Fruit fly (Drosophila melanogaster) whole organism, embryonic: ENCODE measurements around the gene wls.

Experiments used
- Abd-B ChIP-seq: fragments of 200-800 bp; sonication (Bioruptor generic); optimal IDR thresholded peaks from 2 replicates; lab custom pipeline; 2018; ENCODE audit warnings: missing biosample characterization, mild to moderate bottlenecking, missing genetic modification characterization, moderate library complexity
- BtbVII ChIP-seq: fragments of 200-800 bp; sonication (Bioruptor generic); optimal IDR thresholded peaks from 3 replicates; lab custom pipeline; 2017; ENCODE audit warnings: missing biosample characterization, mild to moderate bottlenecking, missing genetic modification characterization
- CG10431 ChIP-seq: fragments of 200-800 bp; sonication (Bioruptor generic); optimal IDR thresholded peaks from 3 replicates; lab custom pipeline; 2018; ENCODE audit warnings: missing biosample characterization, mild to moderate bottlenecking, missing genetic modification characterization
- CG11504 ChIP-seq: fragments of 200-800 bp; sonication (Bioruptor generic); optimal IDR thresholded peaks from 3 replicates; lab custom pipeline; 2019; ENCODE audit warnings: missing biosample characterization, mild to moderate bottlenecking, missing genetic modification characterization, moderate library complexity
- CG12155 ChIP-seq: fragments of 200-800 bp; sonication (Bioruptor generic); optimal IDR thresholded peaks from 3 replicates; lab custom pipeline; 2016; ENCODE audit warnings: missing biosample characterization, missing genetic modification characterization
- CG1233 ChIP-seq: fragments of 200-800 bp; sonication (Bioruptor generic); optimal IDR thresholded peaks from 4 replicates; lab custom pipeline; 2018; ENCODE audit warnings: missing biosample characterization, mild to moderate bottlenecking, missing genetic modification characterization
- CG12769 ChIP-seq: fragments of 200-800 bp; sonication (Bioruptor generic); optimal IDR thresholded peaks from 2 replicates; lab custom pipeline; 2019; ENCODE audit warnings: missing biosample characterization, mild to moderate bottlenecking, missing genetic modification characterization, moderate library complexity
- CG15011 ChIP-seq: fragments of 200-800 bp; sonication (Bioruptor generic); optimal IDR thresholded peaks from 3 replicates; lab custom pipeline; 2018; ENCODE audit warnings: missing biosample characterization, mild to moderate bottlenecking, missing genetic modification characterization
- CG1647 ChIP-seq: fragments of 200-800 bp; sonication (Bioruptor generic); optimal IDR thresholded peaks from 3 replicates; lab custom pipeline; 2016; ENCODE audit warnings: missing biosample characterization, missing genetic modification characterization
- CG1832 ChIP-seq: fragments of 200-800 bp; sonication (Bioruptor generic); optimal IDR thresholded peaks from 2 replicates; lab custom pipeline; 2017; ENCODE audit warnings: missing biosample characterization, mild to moderate bottlenecking, missing genetic modification characterization, inconsistent platforms
- CG31365 ChIP-seq: fragments of 200-800 bp; sonication (Bioruptor generic); optimal IDR thresholded peaks from 2 replicates; lab custom pipeline; 2018; ENCODE audit warnings: missing biosample characterization, mild to moderate bottlenecking, missing genetic modification characterization
- CG4360 ChIP-seq: fragments of 200-800 bp; sonication (Bioruptor generic); IDR thresholded peaks from 2 replicates; pipeline ENCODE4 v1.3.6; 2022; ENCODE audit warnings: missing biosample characterization, missing genetic modification characterization
- CG5245 ChIP-seq: fragments of 200-800 bp; sonication (Bioruptor generic); optimal IDR thresholded peaks from 3 replicates; lab custom pipeline; 2016; ENCODE audit warnings: missing biosample characterization, missing genetic modification characterization
- CG6654 ChIP-seq: fragments of 200-800 bp; sonication (Bioruptor generic); optimal IDR thresholded peaks from 2 replicates; lab custom pipeline; 2017; ENCODE audit warnings: missing biosample characterization, mild to moderate bottlenecking, missing genetic modification characterization
- CG7556 ChIP-seq: fragments of 200-800 bp; sonication (Bioruptor generic); optimal IDR thresholded peaks from 2 replicates; lab custom pipeline; 2017; ENCODE audit warnings: missing biosample characterization, mild to moderate bottlenecking, missing genetic modification characterization
- D19A ChIP-seq: fragments of 200-800 bp; optimal IDR thresholded peaks from 3 replicates; lab custom pipeline; 2019; ENCODE audit warnings: missing biosample characterization, mild to moderate bottlenecking, missing genetic modification characterization, moderate library complexity
- HLH4C ChIP-seq: fragments of 200-800 bp; sonication (Bioruptor generic); IDR thresholded peaks from 3 replicates; pipeline ENCODE4 v1.3.6; 2022; ENCODE audit warnings: missing biosample characterization, missing genetic modification characterization; ENCODE audit not compliant: partially characterized antibody
- Med ChIP-seq: fragments of 200-800 bp; sonication (Bioruptor generic); peaks from one replicate; lab custom pipeline; 2016; ENCODE audit warnings: missing biosample characterization, missing genetic modification characterization, mild to moderate bottlenecking, inconsistent platforms, moderate library complexity
- Meics ChIP-seq: fragments of 200-800 bp; sonication (Bioruptor generic); optimal IDR thresholded peaks from 2 replicates; lab custom pipeline; 2017; ENCODE audit warnings: missing biosample characterization, mild to moderate bottlenecking, missing genetic modification characterization
- Trl ChIP-seq, 3 experiments: fragments of >200 bp in 2 of 3; fragments of 200-800 bp in 1 of 3; sonication (Bioruptor generic) in 1 of 3; optimal IDR thresholded peaks; 2 replicates in 1 of 3; 3 replicates in 2 of 3; lab custom pipeline; 2016 to 2017; ENCODE audit warnings: missing biosample characterization in 1 of 3, missing genetic modification characterization in 1 of 3
- abd-A ChIP-seq: fragments of 200-800 bp; sonication (Bioruptor generic); optimal IDR thresholded peaks from 3 replicates; lab custom pipeline; 2019; ENCODE audit warnings: missing biosample characterization, mild to moderate bottlenecking, missing genetic modification characterization, moderate library complexity
- ac ChIP-seq: fragments of 200-800 bp; sonication (Bioruptor generic); optimal IDR thresholded peaks from 3 replicates; lab custom pipeline; 2017; ENCODE audit warnings: missing biosample characterization, mild to moderate bottlenecking, missing genetic modification characterization
- ase ChIP-seq: fragments of 200-800 bp; sonication (Bioruptor generic); IDR thresholded peaks from 3 replicates; pipeline ENCODE4 v1.3.6; 2022; ENCODE audit warnings: missing biosample characterization, missing genetic modification characterization
- ash1 ChIP-seq: fragments of 200-800 bp; sonication (Bioruptor generic); optimal IDR thresholded peaks from 2 replicates; lab custom pipeline; 2018; ENCODE audit warnings: missing biosample characterization, mild to moderate bottlenecking, missing genetic modification characterization
- ato ChIP-seq: fragments of 200-800 bp; sonication (Bioruptor generic); IDR thresholded peaks from 2 replicates; pipeline ENCODE4 v1.3.6; 2022; ENCODE audit warnings: missing biosample characterization, missing genetic modification characterization; ENCODE audit not compliant: partially characterized antibody
- bbx ChIP-seq: fragments of 200-800 bp; sonication (Bioruptor generic); IDR thresholded peaks from 2 replicates; pipeline ENCODE4 v1.3.6; 2022; ENCODE audit warnings: missing biosample characterization, missing genetic modification characterization; ENCODE audit not compliant: partially characterized antibody
- bowl ChIP-seq: fragments of 200-800 bp; sonication (Bioruptor generic); IDR thresholded peaks from 2 replicates; pipeline ENCODE4 v1.3.6; 2022; ENCODE audit warnings: missing biosample characterization, missing genetic modification characterization
- cad ChIP-seq: fragments of >200 bp; optimal IDR thresholded peaks from 2 replicates; lab custom pipeline; 2017; ENCODE audit warnings: missing biosample characterization, missing genetic modification characterization
- chinmo ChIP-seq: fragments of 200-800 bp; sonication (Bioruptor generic); IDR thresholded peaks from 4 replicates; pipeline ENCODE4 v1.3.6; 2022; ENCODE audit warnings: missing biosample characterization, missing genetic modification characterization; ENCODE audit not compliant: partially characterized antibody
- crol ChIP-seq: fragments of 200-800 bp; sonication (Bioruptor generic); IDR thresholded peaks from 2 replicates; pipeline ENCODE4 v1.3.6; 2022; ENCODE audit warnings: missing biosample characterization, missing genetic modification characterization
- crp ChIP-seq, 2 experiments: fragments of 200-800 bp; sonication (Bioruptor generic); optimal IDR thresholded peaks; 2 replicates in 1 of 2; 3 replicates in 1 of 2; lab custom pipeline; 2017; ENCODE audit warnings: missing biosample characterization in 2 of 2, missing genetic modification characterization in 2 of 2, mild to moderate bottlenecking in 1 of 2, moderate library complexity in 1 of 2
- da ChIP-seq: fragments of 200-800 bp; sonication (Bioruptor generic); optimal IDR thresholded peaks from 2 replicates; lab custom pipeline; 2016; ENCODE audit warnings: missing biosample characterization, missing genetic modification characterization
- ems ChIP-seq: fragments of 200-800 bp; sonication (Bioruptor generic); optimal IDR thresholded peaks from 3 replicates; lab custom pipeline; 2016; ENCODE audit warnings: missing biosample characterization, missing genetic modification characterization
- grn ChIP-seq: fragments of 200-800 bp; sonication (Bioruptor generic); optimal IDR thresholded peaks from 3 replicates; lab custom pipeline; 2017; ENCODE audit warnings: missing biosample characterization, missing genetic modification characterization
- insv ChIP-seq, 2 experiments: fragments of 200-800 bp; sonication (Bioruptor generic); optimal IDR thresholded peaks; 3 replicates each; lab custom pipeline; 2016 to 2018; ENCODE audit warnings: missing biosample characterization in 2 of 2, missing genetic modification characterization in 2 of 2
- inv ChIP-seq: fragments of 200-800 bp; sonication (Bioruptor generic); IDR thresholded peaks from 2 replicates; pipeline ENCODE4 v1.3.6; 2022; ENCODE audit warnings: missing biosample characterization, missing genetic modification characterization; ENCODE audit not compliant: partially characterized antibody
- ken ChIP-seq: fragments of 200-800 bp; sonication (Bioruptor generic); IDR thresholded peaks from 3 replicates; pipeline ENCODE4 v1.3.6; 2022; ENCODE audit warnings: missing biosample characterization, missing genetic modification characterization
- luna ChIP-seq: fragments of 200-800 bp; sonication (Bioruptor generic); optimal IDR thresholded peaks from 2 replicates; lab custom pipeline; 2016; ENCODE audit warnings: missing biosample characterization, missing genetic modification characterization
- nom ChIP-seq: fragments of 200-800 bp; sonication (Bioruptor generic); optimal IDR thresholded peaks from 2 replicates; lab custom pipeline; 2017; ENCODE audit warnings: missing biosample characterization, missing genetic modification characterization, mild to moderate bottlenecking, moderate library complexity, missing genetic modification reagents
- onecut ChIP-seq: fragments of 200-800 bp; sonication (Bioruptor generic); IDR thresholded peaks from 2 replicates; pipeline ENCODE4 v1.3.6; 2022; ENCODE audit warnings: missing biosample characterization, missing genetic modification characterization
- psq ChIP-seq: fragments of 200-800 bp; sonication (Bioruptor generic); optimal IDR thresholded peaks from 2 replicates; lab custom pipeline; 2017; ENCODE audit warnings: missing biosample characterization, missing genetic modification characterization
- scrt ChIP-seq: fragments of 200-800 bp; sonication (Bioruptor generic); optimal IDR thresholded peaks from 2 replicates; lab custom pipeline; 2018; ENCODE audit warnings: missing biosample characterization, mild to moderate bottlenecking, missing genetic modification characterization, moderate library complexity
- sd ChIP-seq: fragments of 200-800 bp; sonication (Bioruptor generic); optimal IDR thresholded peaks from 3 replicates; lab custom pipeline; 2018; ENCODE audit warnings: missing biosample characterization, mild to moderate bottlenecking, missing genetic modification characterization, moderate library complexity
- slp2 ChIP-seq: fragments of 200-800 bp; sonication (Bioruptor generic); optimal IDR thresholded peaks from 2 replicates; lab custom pipeline; 2016; ENCODE audit warnings: missing biosample characterization, missing genetic modification characterization
- yki ChIP-seq: fragments of >200 bp; optimal IDR thresholded peaks from 3 replicates; lab custom pipeline; 2018

The wls gene

DNA sequence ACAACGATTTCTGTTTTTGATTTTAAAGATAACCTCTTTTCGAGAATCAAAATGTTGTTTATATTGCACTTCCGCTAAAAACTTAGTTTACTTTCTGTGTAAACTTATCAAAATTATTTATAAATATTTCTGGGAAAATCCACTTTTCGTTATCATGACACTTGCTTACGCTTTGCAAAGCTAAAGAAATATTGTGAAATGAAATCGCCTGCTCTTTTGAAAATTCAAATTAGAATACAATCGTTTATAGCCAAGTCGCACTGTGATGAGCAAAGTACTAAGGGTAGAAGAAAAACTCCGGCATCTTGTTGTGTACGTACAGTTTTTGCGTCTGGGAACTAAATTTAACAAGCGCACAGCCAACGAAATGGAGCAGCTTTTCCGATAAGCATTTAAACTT, 45.0 kb downstream of the wls start (continued):
- TF ChIP-seq CG11504 (tag; lab: Kevin White, UChicago) (peak; percentile 46), Abd-B (GFP tag; lab: Kevin White, UChicago) (no peak)
- TF ChIP-seq, all 482 proteins: peak for 44

dm6 chr3L:11123598-11124284, 45.7 kb downstream of the wls start:
- TF ChIP-seq grn (GFP tag; lab: Kevin White, UChicago) (no peak), Trl (optimal IDR thresholded peaks at IDR 0.05; lab: Kevin White, UChicago) (peak; percentile 71 to 88), Trl (GFP tag; optimal IDR thresholded peaks at IDR 0.05; lab: Kevin White, UChicago) (no peak), crp (GFP tag; optimal IDR thresholded peaks at IDR 0.05; lab: Kevin White, UChicago) (peak in 1 of 2 experiments; percentile 60), bowl (GFP tag; lab: Robert Waterston, UW) (no peak), Meics (GFP tag; lab: Kevin White, UChicago) (no peak), yki (peak; percentile 72), CG1832 (GFP tag; lab: Kevin White, UChicago) (peak; percentile 48), CG7556 (GFP tag; lab: Kevin White, UChicago) (no peak), scrt (GFP tag; lab: Kevin White, UChicago) (peak; percentile 22), Med (peak; percentile 3), CG4360 (GFP tag; lab: Robert Waterston, UW) (peak; percentile 84), inv (GFP tag; lab: Robert Waterston, UW) (no peak), CG1233 (GFP tag; lab: Kevin White, UChicago) (no peak), ems (no peak), abd-A (tag; lab: Kevin White, UChicago) (peak; percentile 32), sd (tag; lab: Kevin White, UChicago) (peak; percentile 25), slp2 (GFP tag; lab: Kevin White, UChicago) (no peak), psq (GFP tag; lab: Kevin White, UChicago) (no peak), ac (GFP tag; lab: Kevin White, UChicago) (peak; percentile 29), CG5245 (no peak), onecut (GFP tag; lab: Robert Waterston, UW) (peak; percentile 92), ash1 (no peak), D19A (tag; lab: Kevin White, UChicago) (no peak), insv (GFP tag; optimal IDR thresholded peaks at IDR 0.05; lab: Kevin White, UChicago) (no peak), cad (GFP tag; lab: Kevin White, UChicago) (peak; percentile 75), ken (peak; percentile 50; the same call in 1 of the 3 replicates), BtbVII (GFP tag; lab: Kevin White, UChicago) (peak; percentile 2), chinmo (GFP tag; lab: Robert Waterston, UW) (0 out of 4 replicates have a peak, but pooled peaks have one; percentile 31), nom (GFP tag; lab: Kevin White, UChicago) (peak; percentile 41), crol (GFP tag; lab: Robert Waterston, UW) (peak; percentile 96), CG12769 (peak; percentile 2), CG31365 (no peak), CG1647 (GFP tag; lab: Kevin White, UChicago) (no peak), HLH4C (0 out of 3 replicates have a peak, but pooled peaks have one; percentile 19), bbx (peak; percentile 20; the same call in 1 of the 2 replicates), Abd-B (GFP tag; lab: Kevin White, UChicago) (no peak), CG6654 (GFP tag; lab: Kevin White, UChicago) (peak; percentile 96), da (GFP tag; lab: Kevin White, UChicago) (peak; percentile 31), CG15011 (GFP tag; lab: Kevin White, UChicago) (no peak), luna (no peak), CG12155 (GFP tag; lab: Kevin White, UChicago) (no peak), CG10431 (peak; percentile 49), ase (GFP tag; lab: Robert Waterston, UW) (0 out of 3 replicates have a peak, but pooled peaks have one; percentile 8), ato (GFP tag; lab: Robert Waterston, UW) (0 out of 2 replicates have a peak, but pooled peaks have one; percentile 37)
